Fruit fly (Drosophila melanogaster): ENCODE data around the gene CG7573.

The CG7573 gene

dm6 chr3L:11323221-11323895, 11.8 kb downstream of the CG7573 start:
- TF ChIP-seq CG12769 (tag; optimal IDR thresholded peaks at IDR 0.05) (peak; percentile 5), unpg (GFP tag; optimal IDR thresholded peaks at IDR 0.05) (no peak), CG18764 (GFP tag; optimal IDR thresholded peaks at IDR 0.05) (no peak), lab (GFP tag; optimal IDR thresholded peaks at IDR 0.05) (peak; percentile 27), CG6175 (GFP tag; IDR thresholded peaks at IDR 0.05) (peak; percentile 82), HLHmδ (GFP tag; optimal IDR thresholded peaks at IDR 0.05) (peak; percentile 12), rib (GFP tag; IDR thresholded peaks at IDR 0.05) (0 out of 2 replicates have a peak, but pooled peaks have one; percentile 27), gce (GFP tag; IDR thresholded peaks at IDR 0.05) (0 out of 3 replicates have a peak, but pooled peaks have one; percentile 19), grn (GFP tag; optimal IDR thresholded peaks at IDR 0.05) (peak; percentile 78), emc (GFP tag; optimal IDR thresholded peaks at IDR 0.05) (no peak), HHEX (GFP tag; optimal IDR thresholded peaks at IDR 0.05) (peak; percentile 23), CG6689 (GFP tag; IDR thresholded peaks at IDR 0.05) (no peak), ash1 (GFP tag; optimal IDR thresholded peaks at IDR 0.05) (peak; percentile 3), z (GFP tag; IDR thresholded peaks at IDR 0.05) (peak; percentile 70), Six4 (GFP tag; optimal IDR thresholded peaks at IDR 0.05) (no peak), crol (GFP tag; IDR thresholded peaks at IDR 0.05) (peak; percentile 89), CG9932 (GFP tag; IDR thresholded peaks at IDR 0.05) (peak; percentile 22), NFAT (GFP tag; IDR thresholded peaks at IDR 0.05) (peak; percentile 33; the same call in 1 of the 2 replicates), tin (GFP tag; optimal IDR thresholded peaks at IDR 0.05) (no peak), CG12299 (tag; optimal IDR thresholded peaks at IDR 0.05) (no peak), Awh (GFP tag; IDR thresholded peaks at IDR 0.05) (peak; percentile 27; the same call in 1 of the 2 replicates), nom (GFP tag; optimal IDR thresholded peaks at IDR 0.05) (peak; percentile 84), Ets65A (GFP tag) (peak; percentile 42), CG32532 (GFP tag; IDR thresholded peaks at IDR 0.05) (peak; percentile 61), Doc2 (GFP tag; IDR thresholded peaks at IDR 0.05) (no peak), CG7357 (GFP tag; IDR thresholded peaks at IDR 0.05) (0 out of 3 replicates have a peak, but pooled peaks have one; percentile 10), CG2875 (GFP tag; optimal IDR thresholded peaks at IDR 0.05) (no peak), Rfx (GFP tag; IDR thresholded peaks at IDR 0.05) (peak; percentile 47), CG11247 (GFP tag; IDR thresholded peaks at IDR 0.05) (peak; percentile 34; the same call in 1 of the 2 replicates), gsb-n (tag; optimal IDR thresholded peaks at IDR 0.05) (peak; percentile 10), Xrp1 (GFP tag; IDR thresholded peaks at IDR 0.05) (0 out of 2 replicates have a peak, but pooled peaks have one; percentile 25), zen (tag; optimal IDR thresholded peaks at IDR 0.05) (no peak), Drgx (GFP tag; IDR thresholded peaks at IDR 0.05) (peak; percentile 32; the same call in 1 of the 2 replicates), Oaz (GFP tag; IDR thresholded peaks at IDR 0.05) (no peak), chinmo (GFP tag; IDR thresholded peaks at IDR 0.05; ENCODE audit: partially characterized antibody) (0 out of 4 replicates have a peak, but pooled peaks have one; percentile 55), gsb (GFP tag; IDR thresholded peaks at IDR 0.05) (0 out of 2 replicates have a peak, but pooled peaks have one; percentile 31), CG42726 (GFP tag; IDR thresholded peaks at IDR 0.05; ENCODE audit: partially characterized antibody) (no peak), peb (GFP tag; IDR thresholded peaks at IDR 0.05) (0 out of 2 replicates have a peak, but pooled peaks have one; percentile 7), vvl (GFP tag; IDR thresholded peaks at IDR 0.05) (peak; percentile 56), CG7987 (GFP tag; optimal IDR thresholded peaks at IDR 0.05) (peak; percentile 44), CG9817 (tag; optimal IDR thresholded peaks at IDR 0.05) (peak; percentile 2), ranshi (GFP tag; IDR thresholded peaks at IDR 0.05) (peak; percentile 45), ttk (GFP tag; IDR thresholded peaks at IDR 0.05) (0 out of 2 replicates have a peak, but pooled peaks have one; percentile 22), CG12071 (GFP tag; optimal IDR thresholded peaks at IDR 0.05) (peak; percentile 5), CG8290 (GFP tag; optimal IDR thresholded peaks at IDR 0.05) (no peak), CG8290 (tag; optimal IDR thresholded peaks at IDR 0.05) (peak in 1 of 2 experiments; percentile 65), hb (GFP tag; IDR thresholded peaks at IDR 0.05; ENCODE audit: partially characterized antibody) (peak; percentile 11; the same call in 1 of the 3 replicates), ken (GFP tag; IDR thresholded peaks at IDR 0.05) (0 out of 3 replicates have a peak, but pooled peaks have one; percentile 31), dysf (GFP tag; IDR thresholded peaks at IDR 0.05) (peak; percentile 41; the same call in 1 of the 3 replicates), CG1602 (GFP tag; optimal IDR thresholded peaks at IDR 0.05) (no peak)

Data from whole organism, embryonic.